Comparison of ENCODE assay signal across 5 worm cellular contexts in genomic region chrX:11480990-11481824, ce11.
A peak's percentile ranks its signal among the peaks of the same experiment; 100 is the strongest.
TF ChIP-seq lines count a peak whose summit lies in the region.

No protein-coding gene starts in this region.

TF ChIP-seq in whole organism, L1 larva, 84 proteins besides CTCF, POLR2A, EP300 and RAD21:
- TF ChIP-seq elt-2 (tag; optimal IDR thresholded peaks at IDR 0.05; lab: Kevin White, UChicago) (peak; percentile 22), nhr-28 (tag; optimal IDR thresholded peaks at IDR 0.05; lab: Kevin White, UChicago) (no peak), nhr-77 (tag; optimal IDR thresholded peaks at IDR 0.05; lab: Kevin White, UChicago) (no peak), lin-14 (GFP tag; optimal IDR thresholded peaks at IDR 0.05; lab: Kevin White, UChicago) (peak; percentile 73), efl-1 (optimal IDR thresholded peaks at IDR 0.05; lab: Kevin White, UChicago) (no peak), efl-1 (GFP tag; optimal IDR thresholded peaks at IDR 0.05 in 1 of 2; lab: Kevin White, UChicago) (peak in 1 of 2 experiments; percentile 15), dsc-1 (tag; optimal IDR thresholded peaks at IDR 0.05; lab: Kevin White, UChicago) (no peak), rnt-1 (tag; optimal IDR thresholded peaks at IDR 0.05; lab: Kevin White, UChicago) (peak; percentile 44), nhr-20 (tag; optimal IDR thresholded peaks at IDR 0.05; lab: Kevin White, UChicago) (peak; percentile 18), unc-130 (tag; optimal IDR thresholded peaks at IDR 0.05; lab: Kevin White, UChicago) (peak; percentile 14), nhr-19 (GFP tag; conservative IDR thresholded peaks at IDR 0.05; lab: Robert Waterston, UW) (0 out of 2 replicates have a peak, but pooled peaks have one; percentile 27)

TF ChIP-seq in whole organism, L2 larva, 48 proteins besides CTCF, POLR2A, EP300 and RAD21:
- peak; percentile 6 for TF ChIP-seq C34F6.9 (tag; optimal IDR thresholded peaks at IDR 0.05; lab: Kevin White, UChicago)
- TF ChIP-seq skn-1 (tag; optimal IDR thresholded peaks at IDR 0.05; lab: Kevin White, UChicago): no peak
- peak; percentile 1 for TF ChIP-seq nhr-129 (tag; optimal IDR thresholded peaks at IDR 0.05; lab: Kevin White, UChicago)
- TF ChIP-seq unc-55 (GFP tag; optimal IDR thresholded peaks at IDR 0.05; lab: Kevin White, UChicago): no peak
- peak; percentile 44 for TF ChIP-seq ama-1 (optimal IDR thresholded peaks at IDR 0.05; lab: Kevin White, UChicago)
- peak; percentile 21 for TF ChIP-seq ztf-4 (tag; optimal IDR thresholded peaks at IDR 0.05; lab: Kevin White, UChicago)
- TF ChIP-seq fos-1 (tag; optimal IDR thresholded peaks at IDR 0.05; lab: Kevin White, UChicago): peak; percentile 87
- no peak for TF ChIP-seq mbf-1 (tag; optimal IDR thresholded peaks at IDR 0.05; lab: Kevin White, UChicago)
- peak; percentile 33 for TF ChIP-seq crh-2 (tag; optimal IDR thresholded peaks at IDR 0.05; lab: Kevin White, UChicago)
- peak; percentile 4 for TF ChIP-seq F13H6.1 (tag; optimal IDR thresholded peaks at IDR 0.05; lab: Kevin White, UChicago)

TF ChIP-seq in whole organism, L3 larva, 47 proteins besides CTCF, POLR2A, EP300 and RAD21:
- TF ChIP-seq pqm-1 (tag; optimal IDR thresholded peaks at IDR 0.05; lab: Kevin White, UChicago) (peak; percentile 76), nhr-237 (tag; optimal IDR thresholded peaks at IDR 0.05; lab: Kevin White, UChicago) (no peak), pha-4 (tag; optimal IDR thresholded peaks at IDR 0.05; lab: Kevin White, UChicago) (peak; percentile 2), ama-1 (optimal IDR thresholded peaks at IDR 0.05; lab: Kevin White, UChicago) (peak; percentile 24), nhr-23 (tag; optimal IDR thresholded peaks at IDR 0.05; lab: Kevin White, UChicago) (no peak), nhr-43 (tag; optimal IDR thresholded peaks at IDR 0.05; lab: Kevin White, UChicago; ENCODE audit: poor library complexity, severe bottlenecking) (peak; percentile 9), R02D3.7 (tag; optimal IDR thresholded peaks at IDR 0.05; lab: Kevin White, UChicago) (peak; percentile 3), jun-1 (tag; optimal IDR thresholded peaks at IDR 0.05; lab: Kevin White, UChicago) (peak; percentile 41), elt-2 (tag; optimal IDR thresholded peaks at IDR 0.05; lab: Kevin White, UChicago) (peak; percentile 97), zag-1 (tag; optimal IDR thresholded peaks at IDR 0.05; lab: Kevin White, UChicago) (no peak), snpc-4 (tag; optimal IDR thresholded peaks at IDR 0.05; lab: Kevin White, UChicago) (no peak), elt-3 (tag; optimal IDR thresholded peaks at IDR 0.05; lab: Kevin White, UChicago) (peak in 1 of 3 experiments; percentile 1), aly-2 (tag; optimal IDR thresholded peaks at IDR 0.05; lab: Kevin White, UChicago) (no peak)

TF ChIP-seq in whole organism, L4 larva, 104 proteins besides CTCF, POLR2A, EP300 and RAD21 (continues in another document):
- no peak for TF ChIP-seq jun-1 (tag; optimal IDR thresholded peaks at IDR 0.05; lab: Kevin White, UChicago)
- no peak for TF ChIP-seq daf-16 (GFP tag; optimal IDR thresholded peaks at IDR 0.05; lab: Kevin White, UChicago)
- peak; percentile 60 for TF ChIP-seq daf-16 (tag; optimal IDR thresholded peaks at IDR 0.05; lab: Kevin White, UChicago)
- no peak for TF ChIP-seq zip-2 (tag; optimal IDR thresholded peaks at IDR 0.05; lab: Kevin White, UChicago)
- 0 out of 2 replicates have a peak, but pooled peaks have one; percentile 37 for TF ChIP-seq nhr-41 (GFP tag; IDR thresholded peaks at IDR 0.05; lab: Robert Waterston, UW)
- TF ChIP-seq saeg-2 (GFP tag; IDR thresholded peaks at IDR 0.05; lab: Robert Waterston, UW): no peak
- TF ChIP-seq D1046.2 (GFP tag; IDR thresholded peaks at IDR 0.05; lab: Robert Waterston, UW): peak; percentile 57; the same call in 1 of the 2 replicates
- TF ChIP-seq lin-38 (GFP tag; IDR thresholded peaks at IDR 0.05; lab: Robert Waterston, UW): 0 out of 2 replicates have a peak, but pooled peaks have one; percentile 18
- TF ChIP-seq snpc-1.2 (GFP tag; IDR thresholded peaks at IDR 0.05; lab: Robert Waterston, UW): no peak
- TF ChIP-seq nhr-25 (tag; optimal IDR thresholded peaks at IDR 0.05; lab: Kevin White, UChicago; ENCODE audit: borderline replicate concordance, insufficient read depth): no peak
- no peak for TF ChIP-seq nhr-102 (tag; optimal IDR thresholded peaks at IDR 0.05; lab: Kevin White, UChicago)
- no peak for TF ChIP-seq ctbp-1 (GFP tag; IDR thresholded peaks at IDR 0.05; lab: Robert Waterston, UW)
- TF ChIP-seq set-16 (GFP tag; IDR thresholded peaks at IDR 0.05; lab: Robert Waterston, UW): no peak
- peak; percentile 51 for TF ChIP-seq mes-2 (tag; optimal IDR thresholded peaks at IDR 0.05; lab: Kevin White, UChicago; ENCODE audit: poor library complexity, severe bottlenecking)
- no peak for TF ChIP-seq ceh-32 (tag; optimal IDR thresholded peaks at IDR 0.05; lab: Kevin White, UChicago; ENCODE audit: poor library complexity)
- TF ChIP-seq ceh-82 (tag; optimal IDR thresholded peaks at IDR 0.05; lab: Kevin White, UChicago): no peak
- no peak for TF ChIP-seq T26A8.4 (GFP tag; IDR thresholded peaks at IDR 0.05; lab: Robert Waterston, UW)
- TF ChIP-seq duxl-1 (tag; optimal IDR thresholded peaks at IDR 0.05; lab: Kevin White, UChicago; ENCODE audit: poor library complexity): no peak
- TF ChIP-seq zfp-2 (tag; optimal IDR thresholded peaks at IDR 0.05; lab: Kevin White, UChicago): no peak
- TF ChIP-seq rbr-2 (tag; optimal IDR thresholded peaks at IDR 0.05; lab: Kevin White, UChicago): no peak
- no peak for TF ChIP-seq dpl-1 (GFP tag; optimal IDR thresholded peaks at IDR 0.05; lab: Kevin White, UChicago)
- no peak for TF ChIP-seq Y48G9A.11 (GFP tag; IDR thresholded peaks at IDR 0.05; lab: Robert Waterston, UW)
- TF ChIP-seq lir-3 (tag; optimal IDR thresholded peaks at IDR 0.05; lab: Kevin White, UChicago): no peak
- TF ChIP-seq spr-3 (GFP tag; optimal IDR thresholded peaks at IDR 0.05; lab: Kevin White, UChicago): no peak
- no peak for TF ChIP-seq nhr-10 (tag; optimal IDR thresholded peaks at IDR 0.05; lab: Kevin White, UChicago)
- TF ChIP-seq lin-15B (tag; optimal IDR thresholded peaks at IDR 0.05; lab: Kevin White, UChicago): no peak
- no peak for TF ChIP-seq ama-1 (optimal IDR thresholded peaks at IDR 0.05; lab: Kevin White, UChicago)
- no peak for TF ChIP-seq R02D3.7 (tag; optimal IDR thresholded peaks at IDR 0.05; lab: Kevin White, UChicago)
- TF ChIP-seq egl-43 (GFP tag; IDR thresholded peaks at IDR 0.05; lab: Robert Waterston, UW): no peak
- no peak for TF ChIP-seq aly-2 (tag; optimal IDR thresholded peaks at IDR 0.05; lab: Kevin White, UChicago)
- no peak for TF ChIP-seq ztf-7 (tag; optimal IDR thresholded peaks at IDR 0.05; lab: Kevin White, UChicago)

TF ChIP-seq in whole organism, young adult, 124 proteins besides CTCF, POLR2A, EP300 and RAD21 (continues in another document):
- no peak for TF ChIP-seq tbx-9 (tag; optimal IDR thresholded peaks at IDR 0.05; lab: Kevin White, UChicago; ENCODE audit: borderline replicate concordance)
- TF ChIP-seq let-526 (GFP tag; IDR thresholded peaks at IDR 0.05; lab: Robert Waterston, UW): no peak
- TF ChIP-seq unc-62 (GFP tag; optimal IDR thresholded peaks at IDR 0.05; lab: Kevin White, UChicago): peak; percentile 40
- no peak for TF ChIP-seq snpc-1.1 (tag; optimal IDR thresholded peaks at IDR 0.05; lab: Kevin White, UChicago; ENCODE audit: insufficient read depth)
- TF ChIP-seq F10E7.11 (tag; optimal IDR thresholded peaks at IDR 0.05; lab: Kevin White, UChicago): no peak
- TF ChIP-seq hmg-20 (GFP tag; IDR thresholded peaks at IDR 0.05; lab: Robert Waterston, UW): no peak
- no peak for TF ChIP-seq akir-1 (GFP tag; optimal IDR thresholded peaks at IDR 0.05; lab: Kevin White, UChicago)
- no peak for TF ChIP-seq rpc-1 (optimal IDR thresholded peaks at IDR 0.05; lab: Kevin White, UChicago)
- TF ChIP-seq rpc-1 (tag; optimal IDR thresholded peaks at IDR 0.05; lab: Kevin White, UChicago): no peak
- no peak for TF ChIP-seq sptf-2 (GFP tag; optimal IDR thresholded peaks at IDR 0.05; lab: Kevin White, UChicago)
- TF ChIP-seq aptf-3 (GFP tag; IDR thresholded peaks at IDR 0.05; lab: Robert Waterston, UW): no peak
- TF ChIP-seq atf-7 (tag; optimal IDR thresholded peaks at IDR 0.05; lab: Kevin White, UChicago): peak; percentile 3
- no peak for TF ChIP-seq F23B12.7 (tag; optimal IDR thresholded peaks at IDR 0.05; lab: Kevin White, UChicago; ENCODE audit: insufficient read depth)
- no peak for TF ChIP-seq ets-4 (GFP tag; optimal IDR thresholded peaks at IDR 0.05; lab: Kevin White, UChicago)
- no peak for TF ChIP-seq B0019.2 (GFP tag; conservative IDR thresholded peaks at IDR 0.05; lab: Robert Waterston, UW)
- no peak for TF ChIP-seq Y95B8A.8 (GFP tag; IDR thresholded peaks at IDR 0.05; lab: Robert Waterston, UW)
- TF ChIP-seq F37B4.10 (GFP tag; IDR thresholded peaks at IDR 0.05; lab: Robert Waterston, UW): no peak
- TF ChIP-seq cebp-1 (GFP tag; IDR thresholded peaks at IDR 0.05; lab: Robert Waterston, UW): no peak
- peak; percentile 20 for TF ChIP-seq cebp-1 (tag; optimal IDR thresholded peaks at IDR 0.05; lab: Kevin White, UChicago)
- TF ChIP-seq mel-28 (tag; optimal IDR thresholded peaks at IDR 0.05; lab: Kevin White, UChicago; ENCODE audit: borderline replicate concordance): no peak
- TF ChIP-seq ztf-28 (GFP tag; IDR thresholded peaks at IDR 0.05; lab: Robert Waterston, UW): no peak
- no peak for TF ChIP-seq C17E4.6 (GFP tag; IDR thresholded peaks at IDR 0.05; lab: Robert Waterston, UW)
- no peak for TF ChIP-seq hrde-1 (tag; optimal IDR thresholded peaks at IDR 0.05; lab: Kevin White, UChicago; ENCODE audit: borderline replicate concordance)
- no peak for TF ChIP-seq attf-3 (GFP tag; conservative IDR thresholded peaks at IDR 0.05; lab: Robert Waterston, UW)
- TF ChIP-seq snpc-4 (GFP tag; optimal IDR thresholded peaks at IDR 0.05; lab: Kevin White, UChicago): no peak
- TF ChIP-seq snpc-4 (tag; optimal IDR thresholded peaks at IDR 0.05; lab: Kevin White, UChicago): no peak
- TF ChIP-seq nhr-90 (tag; optimal IDR thresholded peaks at IDR 0.05; lab: Kevin White, UChicago): peak; percentile 45
- no peak for TF ChIP-seq mcd-1 (GFP tag; IDR thresholded peaks at IDR 0.05; lab: Robert Waterston, UW)
- TF ChIP-seq ztf-22 (GFP tag; optimal IDR thresholded peaks at IDR 0.05; lab: Kevin White, UChicago): peak; percentile 15
- no peak for TF ChIP-seq rcor-1 (GFP tag; IDR thresholded peaks at IDR 0.05; lab: Robert Waterston, UW)
- no peak for TF ChIP-seq chd-7 (tag; optimal IDR thresholded peaks at IDR 0.05; lab: Kevin White, UChicago)
- TF ChIP-seq lag-1 (GFP tag; IDR thresholded peaks at IDR 0.05; lab: Robert Waterston, UW): no peak
- no peak for TF ChIP-seq F39B2.1 (GFP tag; IDR thresholded peaks at IDR 0.05; lab: Robert Waterston, UW)
- no peak for TF ChIP-seq him-1 (tag; optimal IDR thresholded peaks at IDR 0.05; lab: Kevin White, UChicago)
- TF ChIP-seq F57A8.1 (GFP tag; optimal IDR thresholded peaks at IDR 0.05; lab: Kevin White, UChicago): no peak
- TF ChIP-seq nhr-179 (tag; optimal IDR thresholded peaks at IDR 0.05; lab: Kevin White, UChicago): no peak
